Worm (Caenorhabditis elegans) whole organism, early embryonic: ENCODE results near the gene ZK622.5.
A peak's percentile ranks its signal among the peaks of the same experiment; 100 is the strongest.

Experiments used
- B0310.2 ChIP-seq: sonication (generic microtip); optimal IDR thresholded peaks from 2 replicates; lab custom pipeline; 2016; ENCODE audit warnings: mild to moderate bottlenecking, missing genetic modification characterization, missing compliant biosample characterization
- F13C5.2 ChIP-seq: sonication (generic microtip); optimal IDR thresholded peaks from 2 replicates; lab custom pipeline; 2017; ENCODE audit warnings: mild to moderate bottlenecking, missing genetic modification characterization, inconsistent platforms, missing compliant biosample characterization
- aly-1 ChIP-seq: sonication (generic microtip); optimal IDR thresholded peaks from 2 replicates; lab custom pipeline; 2016; ENCODE audit warnings: missing genetic modification characterization, missing compliant biosample characterization
- ama-1 ChIP-seq: fragments of 150-350 bp; optimal IDR thresholded peaks from 2 replicates; lab custom pipeline; 2014
- ceh-13 ChIP-seq: fragments of 200-800 bp; sonication (Bioruptor generic); optimal IDR thresholded peaks from 2 replicates; lab custom pipeline; 2018; ENCODE audit warnings: mild to moderate bottlenecking, missing genetic modification characterization, missing compliant biosample characterization
- ceh-36 ChIP-seq: sonication (generic microtip); optimal IDR thresholded peaks from 2 replicates; lab custom pipeline; 2016; ENCODE audit warnings: missing genetic modification characterization, inconsistent platforms, missing compliant biosample characterization
- ets-7 ChIP-seq: sonication (generic microtip); optimal IDR thresholded peaks from 2 replicates; lab custom pipeline; 2016; ENCODE audit warnings: missing genotype, missing genetic modification characterization, missing compliant biosample characterization
- flt-1 ChIP-seq: fragments of 200-800 bp; sonication (Bioruptor generic); IDR thresholded peaks from 2 replicates; pipeline ENCODE4 v1.3.6; 2022; ENCODE audit warnings: missing genetic modification characterization, missing compliant biosample characterization
- hmbx-1 ChIP-seq: sonication (generic microtip); optimal IDR thresholded peaks from 2 replicates; lab custom pipeline; 2016; ENCODE audit warnings: mild to moderate bottlenecking, missing genetic modification characterization, missing compliant biosample characterization
- hmg-4 ChIP-seq: fragments of 200-800 bp; sonication (Bioruptor generic); optimal IDR thresholded peaks from 2 replicates; lab custom pipeline; 2018; ENCODE audit warnings: mild to moderate bottlenecking, missing genetic modification characterization, missing compliant biosample characterization
- hnd-1 ChIP-seq: sonication (generic microtip); optimal IDR thresholded peaks from 2 replicates; lab custom pipeline; 2016; ENCODE audit warnings: missing genetic modification characterization, missing compliant biosample characterization
- pes-1 ChIP-seq: fragments of 200-800 bp; sonication (Bioruptor generic); IDR thresholded peaks from 2 replicates; pipeline ENCODE4 v1.3.6; 2022; ENCODE audit warnings: missing genetic modification reagents, missing genetic modification characterization, missing compliant biosample characterization
- scrt-1 ChIP-seq: fragments of 200-800 bp; sonication (Bioruptor generic); IDR thresholded peaks from 2 replicates; pipeline ENCODE4 v1.3.6; 2022; ENCODE audit warnings: missing genetic modification characterization, missing compliant biosample characterization
- sea-1 ChIP-seq: fragments of 200-800 bp; sonication (Bioruptor generic); conservative IDR thresholded peaks from 2 replicates; pipeline ENCODE4 v1.3.6; 2022; ENCODE audit warnings: missing genetic modification characterization, missing compliant biosample characterization
- tbx-11 ChIP-seq: fragments of 200-800 bp; sonication (Bioruptor generic); IDR thresholded peaks from 2 replicates; pipeline ENCODE4 v1.3.6; 2022; ENCODE audit warnings: missing genetic modification characterization, missing compliant biosample characterization
- tbx-37 ChIP-seq: fragments of 200-800 bp; sonication (Bioruptor generic); conservative IDR thresholded peaks from 2 replicates; pipeline ENCODE4 v1.3.6; 2022; ENCODE audit warnings: missing genetic modification reagents, missing genetic modification characterization, missing compliant biosample characterization
- tra-4 ChIP-seq: sonication (generic microtip); optimal IDR thresholded peaks from 2 replicates; lab custom pipeline; 2017; ENCODE audit warnings: missing genetic modification characterization, missing compliant biosample characterization

ZK622.5 gene

ce11 chrII:5323773-5324172, 34.5 kb downstream of the ZK622.5 start:
- no peak for TF ChIP-seq sea-1 (GFP tag; lab: Robert Waterston, UW)
- TF ChIP-seq aly-1 (tag; lab: Kevin White, UChicago): no peak
- no peak for TF ChIP-seq tra-4
- TF ChIP-seq tbx-37 (GFP tag; lab: Robert Waterston, UW): no peak
- no peak for TF ChIP-seq ceh-36 (tag; lab: Kevin White, UChicago)
- TF ChIP-seq hnd-1: no peak
- no peak for TF ChIP-seq ets-7 (tag; lab: Kevin White, UChicago)
- TF ChIP-seq tbx-11: no peak
- no peak for TF ChIP-seq flt-1 (GFP tag; lab: Robert Waterston, UW)
- TF ChIP-seq hmbx-1 (tag; lab: Kevin White, UChicago): no peak
- TF ChIP-seq hmg-4 (GFP tag; lab: Kevin White, UChicago): no peak
- TF ChIP-seq pes-1 (GFP tag; lab: Robert Waterston, UW): no peak
- TF ChIP-seq ama-1: no peak
- TF ChIP-seq ceh-13 (GFP tag; lab: Kevin White, UChicago): no peak

DNA sequence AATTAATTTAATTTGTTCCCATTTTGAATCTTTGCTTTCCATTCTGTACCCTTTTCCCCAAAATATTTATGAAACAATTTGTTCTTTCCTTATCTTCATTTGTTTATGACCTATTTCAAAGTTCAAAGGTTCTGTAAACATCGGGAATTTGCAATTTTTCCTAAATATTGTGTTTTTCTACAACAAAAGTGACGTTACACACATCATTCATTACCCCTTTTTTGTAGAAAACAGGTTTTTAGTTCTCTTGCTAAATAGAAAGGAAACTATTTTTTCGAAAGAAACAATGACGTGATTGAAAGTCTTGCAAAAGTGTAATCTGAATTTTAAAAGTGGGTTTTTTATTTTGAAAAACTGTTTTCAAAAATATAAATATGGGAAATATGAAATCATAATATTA, 35.4 kb downstream of the ZK622.5 start:
- TF ChIP-seq ceh-13 (GFP tag; lab: Kevin White, UChicago) (no peak), scrt-1 (GFP tag; lab: Robert Waterston, UW) (no peak), aly-1 (tag; lab: Kevin White, UChicago) (no peak), hnd-1 (no peak), ceh-36 (tag; lab: Kevin White, UChicago) (no peak), tra-4 (no peak), tbx-37 (GFP tag; lab: Robert Waterston, UW) (no peak), flt-1 (GFP tag; lab: Robert Waterston, UW) (no peak), hmbx-1 (tag; lab: Kevin White, UChicago) (no peak), B0310.2 (tag; lab: Kevin White, UChicago) (no peak)

DNA sequence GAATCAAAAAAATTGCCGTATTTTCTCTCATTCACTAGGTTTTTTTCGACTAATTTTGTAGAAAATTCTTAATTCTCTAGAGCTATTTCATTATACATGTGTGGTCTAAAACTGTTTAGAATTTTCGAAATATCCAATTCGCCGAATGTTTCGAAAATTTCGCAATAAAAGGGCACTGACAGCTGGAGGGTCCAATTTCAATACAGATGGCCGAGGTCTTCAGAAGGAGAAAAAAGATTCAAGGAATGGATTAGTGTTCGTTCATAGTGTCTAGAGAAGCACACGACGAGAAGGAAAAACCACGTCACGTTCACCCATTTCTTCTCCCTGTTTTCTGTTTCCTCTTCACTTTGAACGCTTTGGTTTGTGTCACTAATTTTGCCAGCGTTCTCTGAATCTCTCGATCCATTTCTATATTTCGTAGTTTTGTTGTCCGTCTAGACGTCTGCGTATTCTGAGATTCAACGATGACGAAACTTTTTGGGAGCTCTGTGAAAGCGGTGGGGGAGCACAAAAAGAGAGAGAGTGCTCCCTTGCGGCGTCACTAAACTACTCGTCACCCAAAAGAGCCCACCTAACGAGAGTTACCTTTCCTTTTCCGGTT, 36.9 kb downstream of the ZK622.5 start:
- TF ChIP-seq tra-4 (no peak), tbx-11 (no peak), flt-1 (GFP tag; lab: Robert Waterston, UW) (no peak)

DNA sequence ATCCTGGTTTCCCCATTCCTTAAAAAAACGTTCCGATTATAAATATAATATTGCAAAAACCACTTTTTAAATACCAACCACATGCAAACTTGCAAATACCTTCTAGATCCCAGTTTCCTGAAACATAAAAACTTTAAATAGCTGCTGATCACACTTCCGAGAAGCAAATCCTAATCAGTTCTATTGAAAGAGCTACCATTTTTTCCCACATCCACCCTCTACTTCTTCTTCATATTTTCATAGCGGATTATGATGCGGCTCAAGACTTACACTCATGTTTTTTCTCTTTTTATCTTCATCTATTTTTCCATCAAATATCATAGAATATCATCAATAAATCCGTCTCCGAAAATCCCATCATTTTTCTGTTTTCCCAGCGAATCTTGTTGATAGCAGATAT, 37.6 kb downstream of the ZK622.5 start:
- TF ChIP-seq flt-1 (GFP tag; lab: Robert Waterston, UW): no peak
- no peak for TF ChIP-seq F13C5.2 (tag; lab: Kevin White, UChicago)
- TF ChIP-seq B0310.2 (tag; lab: Kevin White, UChicago): no peak
- no peak for TF ChIP-seq tbx-11
- TF ChIP-seq ceh-13 (GFP tag; lab: Kevin White, UChicago): no peak
- TF ChIP-seq ceh-36 (tag; lab: Kevin White, UChicago): no peak
- no peak for TF ChIP-seq scrt-1 (GFP tag; lab: Robert Waterston, UW)
- TF ChIP-seq hmbx-1 (tag; lab: Kevin White, UChicago): no peak
- TF ChIP-seq ets-7 (tag; lab: Kevin White, UChicago): no peak
- TF ChIP-seq aly-1 (tag; lab: Kevin White, UChicago): no peak
- TF ChIP-seq hnd-1: no peak
- no peak for TF ChIP-seq tra-4
- no peak for TF ChIP-seq ama-1
- TF ChIP-seq hmg-4 (GFP tag; lab: Kevin White, UChicago): no peak
- no peak for TF ChIP-seq pes-1 (GFP tag; lab: Robert Waterston, UW)
- no peak for TF ChIP-seq sea-1 (GFP tag; lab: Robert Waterston, UW)
- no peak for TF ChIP-seq tbx-37 (GFP tag; lab: Robert Waterston, UW)

DNA sequence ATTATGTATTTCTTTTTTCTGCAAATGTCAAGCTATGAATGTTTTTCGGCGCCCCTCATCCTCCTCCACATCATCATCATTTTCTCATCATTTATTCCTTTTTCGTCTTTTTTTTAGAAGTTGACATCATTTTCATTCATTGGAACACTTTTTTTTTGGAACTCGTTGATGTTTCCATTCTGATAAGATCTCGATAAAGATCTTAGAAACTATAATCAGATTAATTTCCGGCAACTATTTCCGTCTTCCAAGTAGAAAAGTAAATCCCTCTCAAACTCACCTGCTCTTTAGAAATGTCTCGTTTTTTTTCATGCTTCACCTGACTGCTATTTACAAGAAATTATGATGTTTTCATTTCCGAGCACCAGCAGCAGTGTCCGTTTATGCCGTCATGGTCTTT, 39.7 kb downstream of the ZK622.5 start:
- no peak for TF ChIP-seq flt-1 (GFP tag; lab: Robert Waterston, UW)
- no peak for TF ChIP-seq hmg-4 (GFP tag; lab: Kevin White, UChicago)
- TF ChIP-seq tbx-11: no peak

DNA sequence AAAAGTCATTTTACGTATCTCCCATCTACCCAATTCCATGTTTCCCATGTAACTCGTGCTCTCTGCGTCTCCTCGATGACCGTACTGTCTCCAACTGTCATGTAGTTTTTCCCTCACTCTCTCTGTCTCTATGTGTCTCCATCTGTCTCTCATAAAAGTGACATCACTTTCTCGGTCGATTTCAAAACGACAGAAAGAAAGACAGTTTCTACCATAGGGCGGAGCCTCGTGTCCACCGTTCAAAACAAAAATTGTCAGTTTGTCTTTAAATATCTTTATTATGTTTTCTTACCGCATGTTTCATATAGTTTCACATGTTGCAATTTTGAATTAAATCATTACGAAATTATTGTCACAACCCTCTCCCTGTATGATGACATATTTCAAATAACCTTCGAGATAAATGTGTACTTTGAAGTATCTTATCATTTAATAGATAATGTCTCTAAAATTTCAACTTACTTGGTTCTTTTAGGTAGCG, 41.0 kb downstream of the ZK622.5 start:
- no peak for TF ChIP-seq flt-1 (GFP tag; lab: Robert Waterston, UW)
- TF ChIP-seq pes-1 (GFP tag; lab: Robert Waterston, UW): no peak
- no peak for TF ChIP-seq aly-1 (tag; lab: Kevin White, UChicago)
- peak; percentile 12 for TF ChIP-seq F13C5.2 (tag; lab: Kevin White, UChicago)
- no peak for TF ChIP-seq tra-4
- TF ChIP-seq hmbx-1 (tag; lab: Kevin White, UChicago): no peak

DNA sequence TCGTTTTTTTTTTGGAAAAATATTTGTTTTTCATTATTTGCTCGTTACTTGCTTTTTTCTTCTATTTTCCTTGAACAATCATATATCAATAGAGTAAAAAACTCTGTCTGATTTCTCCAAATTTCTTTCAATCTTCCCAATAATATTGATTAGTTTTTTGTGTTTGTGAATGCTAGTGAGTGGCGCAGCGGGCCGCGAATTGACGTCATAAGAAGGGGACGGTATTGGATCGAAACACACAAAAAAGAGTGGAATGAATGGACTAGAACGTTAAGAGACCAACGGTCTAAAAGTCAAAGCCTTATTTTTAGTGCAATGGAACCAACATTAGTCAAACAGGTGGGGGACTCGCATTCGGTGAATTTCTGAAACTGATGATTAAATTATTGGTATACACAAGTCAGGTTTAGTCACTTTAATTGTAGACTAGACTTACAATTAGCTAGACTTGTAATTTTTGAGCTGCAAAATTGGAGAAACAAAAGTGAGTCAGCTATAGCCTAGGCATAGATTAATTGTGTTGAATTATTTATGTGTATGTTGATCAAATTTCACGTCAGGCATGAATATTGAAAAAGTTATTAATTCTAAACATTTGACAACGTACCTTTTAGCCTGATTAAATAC, 42.5 kb downstream of the ZK622.5 start:
- TF ChIP-seq sea-1 (GFP tag; lab: Robert Waterston, UW): no peak
- TF ChIP-seq ceh-36 (tag; lab: Kevin White, UChicago): no peak
- no peak for TF ChIP-seq ets-7 (tag; lab: Kevin White, UChicago)
- TF ChIP-seq B0310.2 (tag; lab: Kevin White, UChicago): no peak
- no peak for TF ChIP-seq scrt-1 (GFP tag; lab: Robert Waterston, UW)
